Worm (Caenorhabditis elegans) whole organism, young adult: ENCODE results near the gene F01D5.8.

Source experiments
- B0336.3 ChIP-seq: fragments of 200-800 bp; sonication (Bioruptor generic); IDR thresholded peaks from 2 replicates; pipeline ENCODE4 v1.3.6; 2022; ENCODE audit warnings: missing genetic modification characterization, missing compliant biosample characterization
- F10E7.11 ChIP-seq: sonication (generic microtip); optimal IDR thresholded peaks from 2 replicates; lab custom pipeline; 2017; ENCODE audit warnings: mild to moderate bottlenecking, missing genetic modification characterization, moderate library complexity, missing compliant biosample characterization
- F55B11.4 ChIP-seq: sonication (generic microtip); optimal IDR thresholded peaks from 2 replicates; lab custom pipeline; 2016; ENCODE audit warnings: missing compliant biosample characterization, missing genetic modification characterization, borderline replicate concordance; ENCODE audit not compliant: insufficient read depth
- F57A8.1 ChIP-seq: fragments of 200-800 bp; sonication (Bioruptor generic); optimal IDR thresholded peaks from 2 replicates; lab custom pipeline; 2018; ENCODE audit warnings: mild to moderate bottlenecking, missing genetic modification characterization, moderate library complexity, missing compliant biosample characterization
- Y56A3A.18 ChIP-seq: fragments of 200-800 bp; sonication (Bioruptor generic); IDR thresholded peaks from 2 replicates; pipeline ENCODE4 v1.3.6; 2022; ENCODE audit warnings: missing genetic modification reagents, missing genetic modification characterization, missing compliant biosample characterization
- aptf-2 ChIP-seq: fragments of 200-800 bp; sonication (Bioruptor generic); conservative IDR thresholded peaks from 2 replicates; pipeline ENCODE4 v1.3.6; 2022; ENCODE audit warnings: missing genetic modification reagents, missing genetic modification characterization, missing compliant biosample characterization
- attf-3 ChIP-seq: fragments of 200-800 bp; sonication (Bioruptor generic); conservative IDR thresholded peaks from 2 replicates; pipeline ENCODE4 v1.3.6; 2022; ENCODE audit warnings: missing genetic modification reagents, missing genetic modification characterization, missing compliant biosample characterization
- attf-5 ChIP-seq: fragments of 200-800 bp; sonication (Bioruptor generic); optimal IDR thresholded peaks from 2 replicates; lab custom pipeline; 2018; ENCODE audit warnings: mild to moderate bottlenecking, missing genetic modification characterization, missing compliant biosample characterization
- attf-6 ChIP-seq: fragments of 200-800 bp; sonication (Bioruptor generic); IDR thresholded peaks from 2 replicates; pipeline ENCODE4 v1.3.6; 2022; ENCODE audit warnings: missing genetic modification reagents, missing genetic modification characterization, missing compliant biosample characterization
- cebp-1 ChIP-seq, 2 experiments: fragments of 200-800 bp in 1 of 2; sonication (Bioruptor generic) in 1 of 2; sonication (generic microtip) in 1 of 2; IDR thresholded peaks in 1 of 2; optimal IDR thresholded peaks in 1 of 2; 2 replicates each; pipeline versions ENCODE4 v1.3.6 to Lab custom; 2017 to 2022; ENCODE audit warnings: missing compliant biosample characterization in 2 of 2, missing genetic modification characterization in 2 of 2, mild to moderate bottlenecking in 1 of 2, missing genetic modification reagents in 1 of 2, moderate library complexity in 1 of 2
- cebp-2 ChIP-seq: fragments of 200-800 bp; sonication (Bioruptor generic); IDR thresholded peaks from 2 replicates; pipeline ENCODE4 v1.3.6; 2022; ENCODE audit warnings: missing genetic modification characterization, missing compliant biosample characterization
- die-1 ChIP-seq: sonication (generic microtip); optimal IDR thresholded peaks from 2 replicates; lab custom pipeline; 2016; ENCODE audit warnings: missing genotype, mild to moderate bottlenecking, missing genetic modification characterization, missing compliant biosample characterization
- dox-1 ChIP-seq: fragments of 200-800 bp; sonication (Bioruptor generic); IDR thresholded peaks from 2 replicates; pipeline ENCODE4 v1.3.6; 2022; ENCODE audit warnings: missing genetic modification reagents, missing genetic modification characterization, missing compliant biosample characterization
- egrh-3 ChIP-seq: fragments of 200-800 bp; sonication (Bioruptor generic); IDR thresholded peaks from 2 replicates; pipeline ENCODE4 v1.3.6; 2022; ENCODE audit warnings: missing genetic modification reagents, missing genetic modification characterization, missing compliant biosample characterization
- lag-1 ChIP-seq: fragments of 200-800 bp; sonication (Bioruptor generic); IDR thresholded peaks from 2 replicates; pipeline ENCODE4 v1.3.6; 2022; ENCODE audit warnings: missing genetic modification reagents, missing genetic modification characterization, missing compliant biosample characterization
- let-607 ChIP-seq, 2 experiments: fragments of 200-800 bp in 1 of 2; sonication (Bioruptor generic) in 1 of 2; sonication (generic microtip) in 1 of 2; optimal IDR thresholded peaks; 2 replicates each; lab custom pipeline; 2016 to 2018; ENCODE audit warnings: mild to moderate bottlenecking in 2 of 2, missing compliant biosample characterization in 2 of 2, missing genetic modification characterization in 2 of 2, moderate library complexity in 2 of 2, missing genotype in 1 of 2
- lin-54 ChIP-seq: fragments of 200-800 bp; sonication (Bioruptor generic); optimal IDR thresholded peaks from 2 replicates; lab custom pipeline; 2018; ENCODE audit warnings: mild to moderate bottlenecking, missing genetic modification characterization, missing compliant biosample characterization
- lsl-1 ChIP-seq: fragments of 200-800 bp; sonication (Bioruptor generic); optimal IDR thresholded peaks from 2 replicates; lab custom pipeline; 2018; ENCODE audit warnings: mild to moderate bottlenecking, missing genetic modification characterization, moderate library complexity, missing compliant biosample characterization
- madf-10 ChIP-seq: sonication (generic microtip); optimal IDR thresholded peaks from 2 replicates; lab custom pipeline; 2016; ENCODE audit warnings: mild to moderate bottlenecking, missing genetic modification characterization, missing compliant biosample characterization
- madf-6 ChIP-seq: fragments of 200-800 bp; sonication (Bioruptor generic); IDR thresholded peaks from 2 replicates; pipeline ENCODE4 v1.3.6; 2022; ENCODE audit warnings: missing genetic modification reagents, missing genetic modification characterization, missing compliant biosample characterization
- mxl-1 ChIP-seq: sonication (generic microtip); optimal IDR thresholded peaks from 2 replicates; lab custom pipeline; 2016; ENCODE audit warnings: missing genetic modification characterization, missing compliant biosample characterization
- nfya-2 ChIP-seq: fragments of 200-800 bp; sonication (Bioruptor generic); IDR thresholded peaks from 2 replicates; pipeline ENCODE4 v1.3.6; 2022; ENCODE audit warnings: missing genetic modification reagents, missing genetic modification characterization, missing compliant biosample characterization
- nfyb-1 ChIP-seq: fragments of 200-800 bp; sonication (Bioruptor generic); IDR thresholded peaks from 2 replicates; pipeline ENCODE4 v1.3.6; 2022; ENCODE audit warnings: missing genetic modification reagents, missing genetic modification characterization, missing compliant biosample characterization
- nhr-80 ChIP-seq: sonication (generic microtip); optimal IDR thresholded peaks from 2 replicates; lab custom pipeline; 2016; ENCODE audit warnings: missing genetic modification characterization, missing compliant biosample characterization
- rcor-1 ChIP-seq: fragments of 200-800 bp; sonication (Bioruptor generic); IDR thresholded peaks from 2 replicates; pipeline ENCODE4 v1.3.6; 2022; ENCODE audit warnings: missing genetic modification reagents, missing genetic modification characterization, missing compliant biosample characterization
- snpc-1.1 ChIP-seq: sonication (generic microtip); optimal IDR thresholded peaks from 2 replicates; lab custom pipeline; 2017; ENCODE audit warnings: missing genetic modification characterization, mild to moderate bottlenecking, missing compliant biosample characterization, antibody characterized with exemption, moderate library complexity, missing genotype, missing genetic modification reagents; ENCODE audit not compliant: insufficient read depth
- snpc-4 ChIP-seq, 5 experiments: fragments of 150-350 bp in 1 of 5; sonication (generic microtip) in 4 of 5; optimal IDR thresholded peaks; 2 replicates each; lab custom pipeline; 2014 to 2018; ENCODE audit warnings: missing genetic modification characterization in 5 of 5, missing biosample characterization in 3 of 5, antibody characterized with exemption in 2 of 5, mild to moderate bottlenecking in 2 of 5, missing compliant biosample characterization in 2 of 5, missing genotype in 2 of 5, moderate library complexity in 2 of 5, missing genetic modification reagents in 1 of 5
- xnd-1 ChIP-seq: sonication (generic microtip); optimal IDR thresholded peaks from 2 replicates; lab custom pipeline; 2016; ENCODE audit warnings: missing genotype, missing genetic modification reagents, missing genetic modification characterization, missing compliant biosample characterization
- zfh-2 ChIP-seq: fragments of 200-800 bp; sonication (Bioruptor generic); conservative IDR thresholded peaks from 2 replicates; pipeline ENCODE4 v1.3.6; 2022; ENCODE audit warnings: missing genetic modification reagents, missing genetic modification characterization, missing compliant biosample characterization
- ztf-18 ChIP-seq: sonication (generic microtip); optimal IDR thresholded peaks from 2 replicates; lab custom pipeline; 2016; ENCODE audit warnings: missing genotype, mild to moderate bottlenecking, missing genetic modification characterization, missing compliant biosample characterization
- ztf-22 ChIP-seq: fragments of 200-800 bp; sonication (Bioruptor generic); optimal IDR thresholded peaks from 2 replicates; lab custom pipeline; 2018; ENCODE audit warnings: mild to moderate bottlenecking, missing genetic modification characterization, moderate library complexity, missing compliant biosample characterization
- ztf-6 ChIP-seq: fragments of 200-800 bp; sonication (Bioruptor generic); IDR thresholded peaks from 2 replicates; pipeline ENCODE4 v1.3.6; 2022; ENCODE audit warnings: missing genetic modification reagents, missing genetic modification characterization, missing compliant biosample characterization

The F01D5.8 gene

DNA sequence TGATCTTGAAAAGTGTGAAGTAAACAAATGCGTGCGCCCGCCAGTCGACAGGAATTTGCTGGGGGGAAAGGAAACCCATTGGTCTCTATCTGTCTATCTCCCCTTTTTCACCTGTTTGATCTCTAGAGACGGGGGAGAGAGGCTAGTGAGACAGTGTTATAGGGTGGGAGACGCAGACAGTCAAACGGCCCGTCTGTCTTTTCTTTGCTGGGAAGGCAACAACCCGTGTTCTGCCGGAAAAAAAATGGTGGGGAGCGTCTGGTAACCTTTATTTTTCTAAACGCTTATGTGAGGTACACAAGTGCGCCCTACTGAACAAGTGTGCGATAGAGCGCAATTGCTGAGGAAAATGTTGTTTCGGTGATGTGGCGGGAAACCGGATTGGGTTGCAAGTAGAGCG lies 40.0 kb downstream of the F01D5.8 start (continued):
- TF ChIP-seq die-1 (peak; percentile 37), zfh-2 (peak; percentile 92), madf-10 (peak; percentile 13), mxl-1 (tag; lab: Kevin White, UChicago) (no peak), cebp-1 (GFP tag; IDR thresholded peaks at IDR 0.05; lab: Robert Waterston, UW) (no peak), cebp-1 (tag; optimal IDR thresholded peaks at IDR 0.05; lab: Kevin White, UChicago) (peak; percentile 71), dox-1 (GFP tag; lab: Robert Waterston, UW) (peak; percentile 82), ztf-18 (peak; percentile 47), egrh-3 (GFP tag; lab: Robert Waterston, UW) (peak; percentile 51; the same call in 1 of the 2 replicates), attf-6 (GFP tag; lab: Robert Waterston, UW) (no peak), let-607 (tag; optimal IDR thresholded peaks at IDR 0.05; lab: Kevin White, UChicago) (no peak), madf-6 (peak; percentile 50)

DNA sequence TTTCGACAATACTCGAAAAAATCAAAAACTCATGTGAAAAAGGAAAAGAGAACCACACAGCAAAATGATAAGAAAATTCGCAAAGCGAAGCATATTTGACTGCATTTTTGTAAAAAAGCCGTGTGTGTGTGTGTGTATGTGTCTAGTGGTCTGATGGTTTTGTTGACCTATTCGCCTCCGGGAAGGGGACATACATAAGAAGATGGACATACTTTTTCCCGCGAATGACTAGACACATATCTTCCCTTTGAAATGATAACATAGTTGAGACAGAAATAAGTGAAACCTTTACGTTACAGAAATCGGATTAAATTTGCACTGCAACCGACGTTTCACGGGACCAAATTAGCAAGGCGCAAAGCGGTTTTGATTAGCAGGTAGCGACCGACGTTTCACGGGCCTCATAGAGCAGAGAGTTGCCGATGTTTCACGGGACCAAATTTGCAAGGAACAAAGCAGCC lies 41.0 kb downstream of the F01D5.8 start:
- TF ChIP-seq nhr-80 (tag; lab: Kevin White, UChicago) (peak; percentile 50), cebp-2 (GFP tag; lab: Robert Waterston, UW) (no peak), snpc-4 (GFP tag; optimal IDR thresholded peaks at IDR 0.05; lab: Kevin White, UChicago) (no peak), snpc-4 (tag; optimal IDR thresholded peaks at IDR 0.05; lab: Kevin White, UChicago) (peak in 3 of 4 experiments; percentile 56 to 77 (median 63))

DNA sequence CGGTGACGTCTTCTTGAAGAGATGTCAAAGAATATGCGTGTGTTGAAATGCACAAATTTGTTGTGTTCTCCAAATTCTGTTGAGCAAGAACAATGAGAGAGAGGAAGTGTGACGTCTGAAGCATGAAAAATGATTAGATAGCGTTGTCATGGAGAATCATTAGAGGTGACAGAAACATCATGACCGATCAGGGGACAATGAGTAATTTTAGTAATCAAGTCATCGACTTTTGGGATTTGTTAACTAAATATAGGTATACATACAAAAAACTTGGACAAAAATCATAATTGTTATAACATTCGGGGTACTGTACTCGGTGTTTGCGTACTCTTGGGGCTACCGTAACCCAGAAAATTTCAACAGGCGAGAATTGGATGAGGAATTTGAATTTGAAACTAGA lies 41.7 kb downstream of the F01D5.8 start, which contains the start of gene daf-5:
daf-5 (minus strand) TSS at position 101 of the 400 bp plus-strand sequence.
- no peak for TF ChIP-seq lsl-1 (GFP tag; lab: Kevin White, UChicago)
- no peak for TF ChIP-seq F10E7.11 (tag; lab: Kevin White, UChicago)
- no peak for TF ChIP-seq cebp-2 (GFP tag; lab: Robert Waterston, UW)
- TF ChIP-seq lin-54 (GFP tag; lab: Kevin White, UChicago): no peak
- no peak for TF ChIP-seq ztf-6
- TF ChIP-seq snpc-1.1 (tag; lab: Kevin White, UChicago): no peak
- TF ChIP-seq nfya-2 (GFP tag; lab: Robert Waterston, UW): no peak
- TF ChIP-seq egrh-3 (GFP tag; lab: Robert Waterston, UW): no peak
- TF ChIP-seq nfyb-1 (GFP tag; lab: Robert Waterston, UW): no peak
- TF ChIP-seq attf-3 (GFP tag; lab: Robert Waterston, UW): no peak

DNA sequence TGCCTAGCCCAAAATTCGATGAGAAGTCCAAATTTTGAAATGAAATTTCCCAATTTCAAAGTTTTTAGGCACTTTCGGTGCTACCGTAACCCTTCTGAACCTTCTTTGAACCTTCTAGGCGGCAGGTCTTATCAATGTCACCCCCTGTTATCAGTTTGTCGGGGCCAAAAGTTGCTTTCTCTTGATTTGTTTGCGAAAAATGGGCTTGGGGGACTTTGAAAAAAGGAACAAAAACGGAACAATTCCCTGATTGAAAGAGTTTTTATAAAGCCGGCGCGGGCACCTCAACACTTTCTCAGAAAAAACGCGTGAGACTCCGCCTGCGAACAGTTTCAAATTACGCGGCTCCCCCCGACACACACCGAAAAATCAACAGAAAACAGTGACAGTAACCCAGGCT lies 42.6 kb downstream of the F01D5.8 start:
- TF ChIP-seq nfyb-1 (GFP tag; lab: Robert Waterston, UW): no peak
- peak; percentile 5 for TF ChIP-seq nhr-80 (tag; lab: Kevin White, UChicago)

DNA sequence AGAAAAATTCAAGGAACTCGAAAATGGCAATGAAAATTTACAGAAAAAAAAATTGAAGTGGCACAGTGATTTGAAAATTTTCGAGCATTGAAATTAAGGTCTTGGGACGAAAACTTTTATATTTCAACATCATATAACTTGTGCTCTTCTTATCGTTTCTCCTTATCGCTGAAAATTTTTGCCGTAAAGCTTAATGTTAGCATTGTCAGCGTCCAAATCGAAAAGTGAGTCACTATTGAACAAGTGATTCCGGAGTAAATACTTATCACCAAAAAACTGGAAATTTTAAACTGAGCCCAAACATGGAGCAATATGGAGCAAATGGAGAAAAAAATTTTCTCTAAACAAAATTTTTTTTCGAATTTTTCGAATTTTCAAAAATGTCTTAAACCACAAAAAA lies 45.2 kb downstream of the F01D5.8 start:
- TF ChIP-seq Y56A3A.18 (no peak), rcor-1 (no peak), madf-6 (no peak), cebp-1 (GFP tag; IDR thresholded peaks at IDR 0.05; lab: Robert Waterston, UW) (no peak), cebp-1 (tag; optimal IDR thresholded peaks at IDR 0.05; lab: Kevin White, UChicago) (no peak), attf-3 (GFP tag; lab: Robert Waterston, UW) (no peak), F55B11.4 (no peak), B0336.3 (GFP tag; lab: Robert Waterston, UW) (no peak), ztf-22 (GFP tag; lab: Kevin White, UChicago) (no peak), lag-1 (GFP tag; lab: Robert Waterston, UW) (no peak), xnd-1 (tag; lab: Kevin White, UChicago) (no peak), F57A8.1 (GFP tag; lab: Kevin White, UChicago) (no peak), aptf-2 (no peak), attf-5 (GFP tag; lab: Kevin White, UChicago) (no peak)
